Fruit fly (Drosophila melanogaster): Measurements from ENCODE around the gene CG46525.

DNA sequence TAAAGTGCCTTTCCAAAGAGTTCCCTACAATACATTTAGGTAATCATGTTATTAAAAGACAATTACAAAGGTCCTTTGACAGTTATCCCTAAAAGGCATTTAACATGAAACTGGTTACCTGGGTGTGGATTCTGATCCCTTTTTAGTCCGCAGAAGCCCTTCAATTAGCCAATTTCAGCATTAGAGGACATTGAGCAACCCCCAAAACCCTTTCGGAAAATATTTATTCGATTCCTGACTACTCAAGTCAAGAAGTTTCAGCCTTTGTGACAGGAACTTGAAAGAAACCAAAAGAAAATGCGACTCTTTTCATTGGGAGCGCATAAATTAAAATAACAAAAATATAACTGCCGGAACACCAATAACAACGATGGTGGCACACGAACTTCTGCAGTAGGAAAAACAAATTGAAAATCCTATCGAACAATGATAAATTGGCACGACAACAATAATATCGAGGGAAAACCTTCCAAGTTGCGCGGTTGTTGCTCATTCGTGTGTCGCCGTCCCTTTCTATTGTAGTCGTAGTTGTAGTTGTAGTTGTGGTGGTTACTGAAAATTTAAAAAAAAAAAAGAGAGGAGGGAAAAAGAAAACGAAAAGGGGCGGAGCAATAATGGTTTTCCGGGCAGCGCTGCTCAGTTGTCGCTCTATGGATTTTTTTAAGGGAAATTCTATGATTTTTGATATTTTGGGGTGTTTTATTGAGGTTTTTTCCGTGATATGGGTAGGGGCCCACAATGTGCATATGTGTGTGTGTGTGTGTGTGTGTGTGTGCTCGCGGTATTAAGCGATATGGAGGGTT is 29.2 kb upstream of the CG46525 start:
- no peak for TF ChIP-seq EcR (GFP tag; optimal IDR thresholded peaks at IDR 0.05)
- no peak for TF ChIP-seq usp (GFP tag; optimal IDR thresholded peaks at IDR 0.05)

All from whole organism.